Fruit fly (Drosophila melanogaster): ENCODE data around the gene Dyro.

The Dyro gene

dm6 chr3L:11302906-11303305 lies 7.2 kb upstream of the Dyro start (continued):
- TF ChIP-seq lola (GFP tag; optimal IDR thresholded peaks at IDR 0.05), result peak in 1 of 3 experiments; percentile 36
- no peak for TF ChIP-seq Max (GFP tag; optimal IDR thresholded peaks at IDR 0.05)
- TF ChIP-seq HLH4C (GFP tag; IDR thresholded peaks at IDR 0.05; ENCODE audit: partially characterized antibody), result no peak
- TF ChIP-seq CG6813 (GFP tag; optimal IDR thresholded peaks at IDR 0.05), result no peak
- no peak for TF ChIP-seq grn (GFP tag; optimal IDR thresholded peaks at IDR 0.05)
- no peak for TF ChIP-seq gsb (GFP tag; IDR thresholded peaks at IDR 0.05)
- no peak for TF ChIP-seq Poxn (GFP tag; IDR thresholded peaks at IDR 0.05)
- no peak for TF ChIP-seq danr (GFP tag; IDR thresholded peaks at IDR 0.05)
- no peak for TF ChIP-seq CG15073 (GFP tag; optimal IDR thresholded peaks at IDR 0.05)
- TF ChIP-seq esg (GFP tag; conservative IDR thresholded peaks at IDR 0.05), result 0 out of 2 replicates have a peak, but pooled peaks have one; percentile 11
- TF ChIP-seq ERR (GFP tag; optimal IDR thresholded peaks at IDR 0.05), result no peak
- TF ChIP-seq CoRest (tag; optimal IDR thresholded peaks at IDR 0.05), result peak; percentile 49
- no peak for TF ChIP-seq CG16815 (GFP tag; optimal IDR thresholded peaks at IDR 0.05)
- TF ChIP-seq CG12391 (tag; optimal IDR thresholded peaks at IDR 0.05), result peak; percentile 32
- TF ChIP-seq Bteb2 (GFP tag; optimal IDR thresholded peaks at IDR 0.05), result no peak
- no peak for TF ChIP-seq CG7928 (GFP tag; optimal IDR thresholded peaks at IDR 0.05)
- no peak for TF ChIP-seq btn (GFP tag; optimal IDR thresholded peaks at IDR 0.05)
- TF ChIP-seq sens-2 (GFP tag; IDR thresholded peaks at IDR 0.05), result no peak
- TF ChIP-seq Ssrp (tag; optimal IDR thresholded peaks at IDR 0.05), result peak; percentile 7
- no peak for TF ChIP-seq mirr (GFP tag; optimal IDR thresholded peaks at IDR 0.05)
- TF ChIP-seq CG14710 (tag; optimal IDR thresholded peaks at IDR 0.05), result peak; percentile 19
- no peak for TF ChIP-seq toy (GFP tag; IDR thresholded peaks at IDR 0.05)
- TF ChIP-seq CG9797 (GFP tag; optimal IDR thresholded peaks at IDR 0.05), result no peak
- no peak for TF ChIP-seq fu2 (GFP tag; optimal IDR thresholded peaks at IDR 0.05)
- no peak for TF ChIP-seq dan (GFP tag; IDR thresholded peaks at IDR 0.05)
- peak; percentile 64 for TF ChIP-seq gem (tag; optimal IDR thresholded peaks at IDR 0.05)
- TF ChIP-seq bcd (GFP tag; optimal IDR thresholded peaks at IDR 0.05), result peak; percentile 11
- TF ChIP-seq jigr1 (GFP tag; IDR thresholded peaks at IDR 0.05), result no peak
- no peak for TF ChIP-seq YL-1 (GFP tag; optimal IDR thresholded peaks at IDR 0.05)
- no peak for TF ChIP-seq disco-r (GFP tag; optimal IDR thresholded peaks at IDR 0.05)
- TF ChIP-seq fd64A (GFP tag; optimal IDR thresholded peaks at IDR 0.05), result no peak
- no peak for TF ChIP-seq pita (GFP tag; optimal IDR thresholded peaks at IDR 0.05)
- no peak for TF ChIP-seq kni (GFP tag; optimal IDR thresholded peaks at IDR 0.05)
- no peak for TF ChIP-seq CG3407 (GFP tag; optimal IDR thresholded peaks at IDR 0.05)
- no peak for TF ChIP-seq CG1529 (GFP tag; optimal IDR thresholded peaks at IDR 0.05)
- peak; percentile 59 for TF ChIP-seq CG18262 (tag; optimal IDR thresholded peaks at IDR 0.05)
- no peak for TF ChIP-seq CG11723 (GFP tag; optimal IDR thresholded peaks at IDR 0.05)
- no peak for TF ChIP-seq tll (GFP tag; optimal IDR thresholded peaks at IDR 0.05)
- TF ChIP-seq eve (GFP tag; optimal IDR thresholded peaks at IDR 0.05), result no peak
- no peak for TF ChIP-seq Sry-β (GFP tag; optimal IDR thresholded peaks at IDR 0.05)
- TF ChIP-seq CG8924 (tag; optimal IDR thresholded peaks at IDR 0.05), result peak; percentile 48
- TF ChIP-seq mam (GFP tag; optimal IDR thresholded peaks at IDR 0.05), result no peak
- TF ChIP-seq Lhr (GFP tag; optimal IDR thresholded peaks at IDR 0.05), result no peak
- TF ChIP-seq CG8281 (tag; optimal IDR thresholded peaks at IDR 0.05), result no peak
- peak; percentile 33 for TF ChIP-seq Oli (tag; optimal IDR thresholded peaks at IDR 0.05)
- TF ChIP-seq Pdp1 (GFP tag; optimal IDR thresholded peaks at IDR 0.05), result no peak
- no peak for TF ChIP-seq D (optimal IDR thresholded peaks at IDR 0.05)
- peak; percentile 6 for TF ChIP-seq D (GFP tag; optimal IDR thresholded peaks at IDR 0.05)
- TF ChIP-seq Jarid2 (GFP tag; optimal IDR thresholded peaks at IDR 0.05), result no peak
- no peak for TF ChIP-seq sc (optimal IDR thresholded peaks at IDR 0.05)
- TF ChIP-seq sc (GFP tag; optimal IDR thresholded peaks at IDR 0.05), result peak; percentile 10

Measured in whole organism, embryonic.